Fruit fly (Drosophila melanogaster): ENCODE data around the gene CG32104.
A peak's percentile ranks its signal among the peaks of the same experiment; 100 is the strongest.

Gene CG32104

DNA sequence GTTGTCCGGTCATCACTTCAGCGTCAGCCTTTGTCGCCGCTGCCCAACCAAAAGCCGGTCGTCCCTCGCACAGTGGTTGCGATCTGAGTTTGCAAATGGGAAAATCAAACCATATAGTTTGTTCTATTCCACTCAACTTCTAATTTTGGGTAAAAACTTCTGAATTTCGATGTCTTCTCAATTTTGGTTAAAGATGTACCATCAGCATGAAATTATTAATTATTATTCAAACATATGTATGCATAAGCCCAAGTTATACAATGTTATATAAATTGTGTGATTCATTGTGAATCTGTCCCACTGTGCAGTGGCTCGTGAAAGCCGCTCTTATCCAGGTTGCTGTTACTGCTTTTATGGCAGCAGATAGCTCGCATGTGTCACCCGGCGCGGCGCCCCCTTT, 43.5 kb upstream of the CG32104 start (continued):
- no peak for TF ChIP-seq hb (GFP tag; IDR thresholded peaks at IDR 0.05; ENCODE audit: partially characterized antibody)
- TF ChIP-seq CG17829 (tag; optimal IDR thresholded peaks at IDR 0.05): peak; percentile 28
- TF ChIP-seq CG8089 (GFP tag; optimal IDR thresholded peaks at IDR 0.05): no peak
- no peak for TF ChIP-seq CG17612 (GFP tag; IDR thresholded peaks at IDR 0.05)
- no peak for TF ChIP-seq CG18619 (GFP tag; optimal IDR thresholded peaks at IDR 0.05)
- no peak for TF ChIP-seq nerfin-2 (GFP tag; IDR thresholded peaks at IDR 0.05; ENCODE audit: partially characterized antibody)
- no peak for TF ChIP-seq CG3163 (GFP tag; optimal IDR thresholded peaks at IDR 0.05)
- TF ChIP-seq trh (GFP tag; optimal IDR thresholded peaks at IDR 0.05): no peak
- TF ChIP-seq CG17912 (GFP tag; optimal IDR thresholded peaks at IDR 0.05): no peak
- no peak for TF ChIP-seq Hr78 (GFP tag; optimal IDR thresholded peaks at IDR 0.05)
- no peak for TF ChIP-seq Mes4 (GFP tag; optimal IDR thresholded peaks at IDR 0.05)
- TF ChIP-seq CG10267 (tag; optimal IDR thresholded peaks at IDR 0.05): peak; percentile 13
- TF ChIP-seq tio (GFP tag; optimal IDR thresholded peaks at IDR 0.05): no peak
- no peak for TF ChIP-seq CG11504 (tag; optimal IDR thresholded peaks at IDR 0.05)
- TF ChIP-seq CG8765 (GFP tag; IDR thresholded peaks at IDR 0.05): no peak
- TF ChIP-seq CG42726 (GFP tag; IDR thresholded peaks at IDR 0.05; ENCODE audit: partially characterized antibody): no peak
- TF ChIP-seq CG8924 (tag; optimal IDR thresholded peaks at IDR 0.05): peak; percentile 12
- no peak for TF ChIP-seq pan (optimal IDR thresholded peaks at IDR 0.05)
- no peak for TF ChIP-seq pan (GFP tag; optimal IDR thresholded peaks at IDR 0.05 in 1 of 2, IDR thresholded peaks at IDR 0.05 in 1 of 2)
- TF ChIP-seq CG11456 (GFP tag; IDR thresholded peaks at IDR 0.05): no peak
- no peak for TF ChIP-seq Gug (GFP tag; IDR thresholded peaks at IDR 0.05)
- no peak for TF ChIP-seq chm (GFP tag; IDR thresholded peaks at IDR 0.05)
- no peak for TF ChIP-seq CG4854 (GFP tag; optimal IDR thresholded peaks at IDR 0.05)
- TF ChIP-seq tll (GFP tag; optimal IDR thresholded peaks at IDR 0.05): no peak
- TF ChIP-seq Hr51 (GFP tag; optimal IDR thresholded peaks at IDR 0.05): no peak
- TF ChIP-seq hkb (optimal IDR thresholded peaks at IDR 0.05): no peak
- no peak for TF ChIP-seq hkb (GFP tag; IDR thresholded peaks at IDR 0.05)
- no peak for TF ChIP-seq inv (GFP tag; IDR thresholded peaks at IDR 0.05; ENCODE audit: partially characterized antibody)
- no peak for TF ChIP-seq Sox100B (GFP tag; optimal IDR thresholded peaks at IDR 0.05)
- no peak for TF ChIP-seq CG8281 (tag; optimal IDR thresholded peaks at IDR 0.05)
- TF ChIP-seq C15 (GFP tag; IDR thresholded peaks at IDR 0.05): no peak
- no peak for TF ChIP-seq her (GFP tag; optimal IDR thresholded peaks at IDR 0.05)
- no peak for TF ChIP-seq Max (GFP tag; optimal IDR thresholded peaks at IDR 0.05)
- no peak for TF ChIP-seq HLH4C (GFP tag; IDR thresholded peaks at IDR 0.05; ENCODE audit: partially characterized antibody)
- no peak for TF ChIP-seq cato (GFP tag; optimal IDR thresholded peaks at IDR 0.05; ENCODE audit: borderline replicate concordance)
- TF ChIP-seq MBD-R2 (GFP tag; IDR thresholded peaks at IDR 0.05): no peak
- TF ChIP-seq Ravus (GFP tag; IDR thresholded peaks at IDR 0.05): no peak
- no peak for TF ChIP-seq tin (GFP tag; optimal IDR thresholded peaks at IDR 0.05)
- TF ChIP-seq H15 (GFP tag; IDR thresholded peaks at IDR 0.05): no peak
- no peak for TF ChIP-seq yki (optimal IDR thresholded peaks at IDR 0.05)
- TF ChIP-seq CG2712 (tag; optimal IDR thresholded peaks at IDR 0.05): peak; percentile 56
- TF ChIP-seq NfI (GFP tag; optimal IDR thresholded peaks at IDR 0.05): no peak
- TF ChIP-seq CG17361 (GFP tag; IDR thresholded peaks at IDR 0.05): no peak
- no peak for TF ChIP-seq CG5180 (GFP tag; optimal IDR thresholded peaks at IDR 0.05)
- TF ChIP-seq CG18599 (GFP tag; optimal IDR thresholded peaks at IDR 0.05): no peak
- no peak for TF ChIP-seq CG34422 (GFP tag; IDR thresholded peaks at IDR 0.05)
- no peak for TF ChIP-seq Side (GFP tag; optimal IDR thresholded peaks at IDR 0.05)
- TF ChIP-seq D19A (tag; optimal IDR thresholded peaks at IDR 0.05): no peak
- no peak for TF ChIP-seq CG30431 (GFP tag; optimal IDR thresholded peaks at IDR 0.05)
- no peak for TF ChIP-seq GATAe (GFP tag; conservative IDR thresholded peaks at IDR 0.05)
- TF ChIP-seq run (tag; optimal IDR thresholded peaks at IDR 0.05): no peak
- no peak for TF ChIP-seq Gsc (GFP tag; IDR thresholded peaks at IDR 0.05)
